Fruit fly (Drosophila melanogaster) whole organism, embryonic: ENCODE results near the gene CG1161.

ENCODE experiments used
- CG10274 ChIP-seq: fragments of 200-800 bp; sonication (Bioruptor generic); optimal IDR thresholded peaks from 3 replicates; lab custom pipeline; 2017; ENCODE audit warnings: missing biosample characterization, mild to moderate bottlenecking, missing genetic modification characterization
- CG12219 ChIP-seq: fragments of 200-800 bp; sonication (Bioruptor generic); optimal IDR thresholded peaks from 3 replicates; lab custom pipeline; 2018; ENCODE audit warnings: missing biosample characterization, mild to moderate bottlenecking, missing genetic modification characterization
- CG12659 ChIP-seq: fragments of 200-800 bp; sonication (Bioruptor generic); optimal IDR thresholded peaks from 3 replicates; lab custom pipeline; 2017; ENCODE audit warnings: mild to moderate bottlenecking, missing biosample characterization, missing genetic modification reagents, missing genetic modification characterization
- CG12942 ChIP-seq: fragments of 200-800 bp; sonication (Bioruptor generic); optimal IDR thresholded peaks from 3 replicates; lab custom pipeline; 2016; ENCODE audit warnings: missing biosample characterization, missing genetic modification characterization
- CG13296 ChIP-seq: fragments of 200-800 bp; sonication (Bioruptor generic); optimal IDR thresholded peaks from 3 replicates; lab custom pipeline; 2018; ENCODE audit warnings: missing biosample characterization, mild to moderate bottlenecking, missing genetic modification characterization
- CG15601 ChIP-seq: fragments of 200-800 bp; sonication (Bioruptor generic); optimal IDR thresholded peaks from 3 replicates; lab custom pipeline; 2019; ENCODE audit warnings: missing biosample characterization, mild to moderate bottlenecking, missing genetic modification characterization, moderate library complexity
- CG16779 ChIP-seq: fragments of 200-800 bp; sonication (Bioruptor generic); IDR thresholded peaks from 2 replicates; pipeline ENCODE4 v1.3.6; 2022; ENCODE audit warnings: missing biosample characterization, missing genetic modification characterization
- CG17361 ChIP-seq: fragments of 200-800 bp; sonication (Bioruptor generic); IDR thresholded peaks from 3 replicates; pipeline ENCODE4 v1.3.6; 2022; ENCODE audit warnings: missing biosample characterization, missing genetic modification characterization
- CG17912 ChIP-seq: fragments of 200-800 bp; sonication (Bioruptor generic); optimal IDR thresholded peaks from 2 replicates; lab custom pipeline; 2018; ENCODE audit warnings: missing biosample characterization, mild to moderate bottlenecking, missing genetic modification characterization
- CG18011 ChIP-seq: fragments of 200-800 bp; sonication (Bioruptor generic); optimal IDR thresholded peaks from 2 replicates; lab custom pipeline; 2017; ENCODE audit warnings: missing biosample characterization, missing genetic modification characterization, mild to moderate bottlenecking, moderate library complexity, missing genotype
- CG2199 ChIP-seq: fragments of 200-800 bp; sonication (Bioruptor generic); IDR thresholded peaks from 3 replicates; pipeline ENCODE4 v1.3.6; 2022; ENCODE audit warnings: missing biosample characterization, missing genetic modification characterization
- CG31388 ChIP-seq: fragments of 200-800 bp; sonication (Bioruptor generic); optimal IDR thresholded peaks from 2 replicates; lab custom pipeline; 2016; ENCODE audit warnings: missing biosample characterization, missing genetic modification characterization
- CG34224 ChIP-seq: fragments of 200-800 bp; sonication (Bioruptor generic); IDR thresholded peaks from 3 replicates; pipeline ENCODE4 v1.3.6; 2022; ENCODE audit warnings: missing biosample characterization, missing genetic modification characterization; ENCODE audit not compliant: partially characterized antibody
- CG4360 ChIP-seq: fragments of 200-800 bp; sonication (Bioruptor generic); IDR thresholded peaks from 2 replicates; pipeline ENCODE4 v1.3.6; 2022; ENCODE audit warnings: missing biosample characterization, missing genetic modification characterization
- CG43689 ChIP-seq: fragments of 200-800 bp; sonication (Bioruptor generic); IDR thresholded peaks from 2 replicates; pipeline ENCODE4 v1.3.6; 2022; ENCODE audit warnings: missing biosample characterization, missing genetic modification characterization
- CG4404 ChIP-seq: fragments of 200-800 bp; sonication (Bioruptor generic); IDR thresholded peaks from 2 replicates; pipeline ENCODE4 v1.3.6; 2022; ENCODE audit warnings: missing biosample characterization, missing genetic modification characterization
- CG4617 ChIP-seq: fragments of 200-800 bp; sonication (Bioruptor generic); optimal IDR thresholded peaks from 3 replicates; lab custom pipeline; 2016; ENCODE audit warnings: missing biosample characterization, missing genetic modification characterization, borderline replicate concordance
- CG5245 ChIP-seq: fragments of 200-800 bp; sonication (Bioruptor generic); optimal IDR thresholded peaks from 3 replicates; lab custom pipeline; 2016; ENCODE audit warnings: missing biosample characterization, missing genetic modification characterization
- CG6175 ChIP-seq: fragments of 200-800 bp; sonication (Bioruptor generic); IDR thresholded peaks from 3 replicates; pipeline ENCODE4 v1.3.6; 2022; ENCODE audit warnings: missing biosample characterization, missing genetic modification characterization
- CG6654 ChIP-seq: fragments of 200-800 bp; sonication (Bioruptor generic); optimal IDR thresholded peaks from 2 replicates; lab custom pipeline; 2017; ENCODE audit warnings: missing biosample characterization, mild to moderate bottlenecking, missing genetic modification characterization
- Dad ChIP-seq: fragments of 200-800 bp; sonication (Bioruptor generic); optimal IDR thresholded peaks from 3 replicates; lab custom pipeline; 2016; ENCODE audit warnings: missing biosample characterization, missing genetic modification characterization
- Eip74EF ChIP-seq, 2 experiments: fragments of 200-800 bp in 1 of 2; fragments of >200 bp in 1 of 2; sonication (Bioruptor generic) in 1 of 2; optimal IDR thresholded peaks; 2 replicates each; lab custom pipeline; 2017 to 2019; ENCODE audit warnings: missing biosample characterization in 2 of 2, missing genetic modification characterization in 2 of 2, mild to moderate bottlenecking in 1 of 2, moderate library complexity in 1 of 2
- Gsc ChIP-seq: fragments of 200-800 bp; sonication (Bioruptor generic); IDR thresholded peaks from 2 replicates; pipeline ENCODE4 v1.3.6; 2022; ENCODE audit warnings: missing biosample characterization, missing genetic modification characterization
- HmgZ ChIP-seq: fragments of 200-800 bp; sonication (Bioruptor generic); optimal IDR thresholded peaks from 2 replicates; lab custom pipeline; 2018; ENCODE audit warnings: missing biosample characterization, mild to moderate bottlenecking, missing genetic modification characterization
- Hsf ChIP-seq: fragments of 200-800 bp; sonication (Bioruptor generic); optimal IDR thresholded peaks from 3 replicates; lab custom pipeline; 2016; ENCODE audit warnings: missing biosample characterization, missing genetic modification characterization
- MBD-R2 ChIP-seq: fragments of 200-800 bp; sonication (Bioruptor generic); IDR thresholded peaks from 2 replicates; pipeline ENCODE4 v1.3.6; 2022; ENCODE audit warnings: missing biosample characterization, missing genetic modification characterization
- MESR4 ChIP-seq: fragments of 200-800 bp; sonication (Bioruptor generic); optimal IDR thresholded peaks from 2 replicates; lab custom pipeline; 2018; ENCODE audit warnings: missing biosample characterization, mild to moderate bottlenecking, missing genetic modification characterization, moderate library complexity
- Med ChIP-seq: fragments of 200-800 bp; sonication (Bioruptor generic); peaks from one replicate; lab custom pipeline; 2016; ENCODE audit warnings: missing biosample characterization, missing genetic modification characterization, mild to moderate bottlenecking, inconsistent platforms, moderate library complexity
- NfI ChIP-seq: fragments of 200-800 bp; sonication (Bioruptor generic); optimal IDR thresholded peaks from 3 replicates; lab custom pipeline; 2018; ENCODE audit warnings: missing biosample characterization, mild to moderate bottlenecking, missing genetic modification characterization, moderate library complexity
- Opbp ChIP-seq: fragments of 200-800 bp; sonication (Bioruptor generic); IDR thresholded peaks from 3 replicates; pipeline ENCODE4 v1.3.6; 2022; ENCODE audit warnings: missing biosample characterization, missing genetic modification characterization; ENCODE audit not compliant: partially characterized antibody
- Poxn ChIP-seq: fragments of 200-800 bp; sonication (Bioruptor generic); IDR thresholded peaks from 2 replicates; pipeline ENCODE4 v1.3.6; 2022; ENCODE audit warnings: missing biosample characterization, missing genetic modification characterization
- Side ChIP-seq: fragments of 200-800 bp; sonication (Bioruptor generic); optimal IDR thresholded peaks from 2 replicates; lab custom pipeline; 2016; ENCODE audit warnings: missing biosample characterization, missing genetic modification characterization
- Taf1 ChIP-seq: fragments of 200-800 bp; sonication (Bioruptor generic); IDR thresholded peaks from 2 replicates; pipeline ENCODE4 v1.3.6; 2022; ENCODE audit warnings: missing biosample characterization, missing genetic modification characterization
- ac ChIP-seq: fragments of 200-800 bp; sonication (Bioruptor generic); optimal IDR thresholded peaks from 3 replicates; lab custom pipeline; 2017; ENCODE audit warnings: missing biosample characterization, mild to moderate bottlenecking, missing genetic modification characterization
- caup ChIP-seq: fragments of 200-800 bp; sonication (Bioruptor generic); optimal IDR thresholded peaks from 3 replicates; lab custom pipeline; 2017; ENCODE audit warnings: missing biosample characterization, mild to moderate bottlenecking, missing genetic modification characterization, moderate library complexity; ENCODE audit not compliant: severe bottlenecking
- cwo ChIP-seq: fragments of 200-800 bp; sonication (Bioruptor generic); optimal IDR thresholded peaks from 3 replicates; lab custom pipeline; 2017; ENCODE audit warnings: missing biosample characterization, missing genetic modification characterization, mild to moderate bottlenecking, moderate library complexity, missing genetic modification reagents
- dysf ChIP-seq: fragments of 200-800 bp; sonication (Bioruptor generic); IDR thresholded peaks from 3 replicates; pipeline ENCODE4 v1.3.6; 2022; ENCODE audit warnings: missing biosample characterization, missing genetic modification characterization
- ftz-f1 ChIP-seq: fragments of 200-800 bp; sonication (Bioruptor generic); optimal IDR thresholded peaks from 2 replicates; lab custom pipeline; 2016; ENCODE audit warnings: missing biosample characterization, missing genetic modification characterization
- hth ChIP-seq: fragments of >200 bp; optimal IDR thresholded peaks from 2 replicates; lab custom pipeline; 2017; ENCODE audit warnings: inconsistent platforms
- kni ChIP-seq: fragments of 200-800 bp; sonication (Bioruptor generic); optimal IDR thresholded peaks from 3 replicates; lab custom pipeline; 2017; ENCODE audit warnings: mild to moderate bottlenecking, missing biosample characterization, missing genetic modification reagents, missing genetic modification characterization
- lab ChIP-seq: fragments of 200-800 bp; sonication (Bioruptor generic); optimal IDR thresholded peaks from 3 replicates; lab custom pipeline; 2017; ENCODE audit warnings: missing biosample characterization, missing genetic modification characterization, mild to moderate bottlenecking, moderate library complexity, missing genetic modification reagents
- lilli ChIP-seq: fragments of 200-800 bp; sonication (Bioruptor generic); optimal IDR thresholded peaks from 3 replicates; lab custom pipeline; 2016; ENCODE audit warnings: missing biosample characterization, missing genetic modification characterization
- mirr ChIP-seq: fragments of 200-800 bp; sonication (Bioruptor generic); optimal IDR thresholded peaks from 3 replicates; lab custom pipeline; 2018; ENCODE audit warnings: missing biosample characterization, mild to moderate bottlenecking, missing genetic modification characterization
- otp ChIP-seq: fragments of 200-800 bp; sonication (Bioruptor generic); IDR thresholded peaks from 3 replicates; pipeline ENCODE4, ENCODE4 v1.3.6; 2022; ENCODE audit warnings: missing biosample characterization, missing genetic modification characterization
- p53 ChIP-seq: fragments of 200-800 bp; sonication (Bioruptor generic); optimal IDR thresholded peaks from 2 replicates; lab custom pipeline; 2016; ENCODE audit warnings: missing biosample characterization, missing genetic modification characterization
- sc ChIP-seq, 3 experiments: fragments of >200 bp in 2 of 3; fragments of 200-800 bp in 1 of 3; sonication (Bioruptor generic) in 1 of 3; optimal IDR thresholded peaks; 2 replicates in 2 of 3; 3 replicates in 1 of 3; lab custom pipeline; 2017; ENCODE audit warnings: mild to moderate bottlenecking in 1 of 3, missing biosample characterization in 1 of 3, missing genetic modification characterization in 1 of 3, missing genetic modification reagents in 1 of 3
- sd ChIP-seq: fragments of 200-800 bp; sonication (Bioruptor generic); optimal IDR thresholded peaks from 3 replicates; lab custom pipeline; 2018; ENCODE audit warnings: missing biosample characterization, mild to moderate bottlenecking, missing genetic modification characterization, moderate library complexity
- slou ChIP-seq: fragments of 200-800 bp; sonication (Bioruptor generic); optimal IDR thresholded peaks from 3 replicates; lab custom pipeline; 2016; ENCODE audit warnings: missing biosample characterization, missing genetic modification characterization
- stc ChIP-seq: fragments of 200-800 bp; sonication (Bioruptor generic); IDR thresholded peaks from 2 replicates; pipeline ENCODE4 v1.3.6; 2022; ENCODE audit warnings: missing biosample characterization, missing genetic modification characterization
- tgo ChIP-seq: fragments of 200-800 bp; sonication (Bioruptor generic); IDR thresholded peaks from 3 replicates; pipeline ENCODE4 v1.3.6; 2022; ENCODE audit warnings: missing biosample characterization, missing genetic modification characterization

CG1161 gene

dm6 chr3R:5355135-5355493 is 222 bp downstream of the CG1161 start:
- TF ChIP-seq Eip74EF (GFP tag; optimal IDR thresholded peaks at IDR 0.05; lab: Kevin White, UChicago), result no peak
- TF ChIP-seq CG34224, result 0 out of 3 replicates have a peak, but pooled peaks have one; percentile 13
- peak; percentile 17 for TF ChIP-seq CG4617
- no peak for TF ChIP-seq dysf
- peak; percentile 50 for TF ChIP-seq Med
- peak; percentile 38 for TF ChIP-seq sd (tag; lab: Kevin White, UChicago)
- no peak for TF ChIP-seq Opbp (GFP tag; lab: Robert Waterston, UW)
- TF ChIP-seq CG4360 (GFP tag; lab: Robert Waterston, UW), result peak; percentile 59; the same call in 1 of the 2 replicates
- TF ChIP-seq CG6175 (GFP tag; lab: Robert Waterston, UW), result 0 out of 3 replicates have a peak, but pooled peaks have one; percentile 6
- TF ChIP-seq MESR4, result peak; percentile 82
- peak; percentile 46 for TF ChIP-seq ftz-f1 (GFP tag; lab: Kevin White, UChicago)
- TF ChIP-seq hth (lab: Kevin White, UChicago), result no peak

- TF ChIP-seq CG43689, result no peak
- no peak for TF ChIP-seq CG17912 (GFP tag; lab: Kevin White, UChicago)
- TF ChIP-seq MBD-R2 (GFP tag; lab: Robert Waterston, UW), result peak; percentile 86
- TF ChIP-seq kni (GFP tag; lab: Kevin White, UChicago), result no peak
- no peak for TF ChIP-seq Dad (GFP tag; lab: Kevin White, UChicago)
- TF ChIP-seq CG16779 (GFP tag; lab: Robert Waterston, UW), result no peak
- TF ChIP-seq Side (GFP tag; lab: Kevin White, UChicago), result no peak
- TF ChIP-seq CG12659 (GFP tag; lab: Kevin White, UChicago), result peak; percentile 59
- TF ChIP-seq CG10274, result no peak
- TF ChIP-seq lab, result no peak
- peak; percentile 10 for TF ChIP-seq CG15601
- TF ChIP-seq tgo, result no peak
- no peak for TF ChIP-seq Taf1 (GFP tag; lab: Robert Waterston, UW)
- TF ChIP-seq CG4404, result no peak
- no peak for TF ChIP-seq mirr (GFP tag; lab: Kevin White, UChicago)
- TF ChIP-seq Poxn (GFP tag; lab: Robert Waterston, UW), result no peak
- no peak for TF ChIP-seq lilli
- no peak for TF ChIP-seq CG2199 (GFP tag; lab: Robert Waterston, UW)
- TF ChIP-seq CG13296 (GFP tag; lab: Kevin White, UChicago), result no peak
- no peak for TF ChIP-seq p53
- no peak for TF ChIP-seq CG5245
- TF ChIP-seq ac (GFP tag; lab: Kevin White, UChicago), result no peak
- no peak for TF ChIP-seq CG17361
- no peak for TF ChIP-seq slou
- no peak for TF ChIP-seq stc
- peak; percentile 79; the same call in 2 of the 3 replicates for TF ChIP-seq Opbp (GFP tag; lab: Robert Waterston, UW)
- TF ChIP-seq caup (GFP tag; lab: Kevin White, UChicago), result no peak
- TF ChIP-seq otp (GFP tag; lab: Robert Waterston, UW), result no peak
- peak; percentile 65 for TF ChIP-seq HmgZ (tag; lab: Kevin White, UChicago)
- no peak for TF ChIP-seq CG12942
- TF ChIP-seq CG18011 (GFP tag; lab: Kevin White, UChicago), result no peak
- no peak for TF ChIP-seq CG6654 (GFP tag; lab: Kevin White, UChicago)
- TF ChIP-seq CG31388, result no peak
- no peak for TF ChIP-seq Gsc (GFP tag; lab: Robert Waterston, UW)
- no peak for TF ChIP-seq CG12219
- no peak for TF ChIP-seq sc (optimal IDR thresholded peaks at IDR 0.05; lab: Kevin White, UChicago)
- TF ChIP-seq sc (GFP tag; optimal IDR thresholded peaks at IDR 0.05; lab: Kevin White, UChicago), result no peak
- no peak for TF ChIP-seq Hsf (GFP tag; lab: Kevin White, UChicago)
- no peak for TF ChIP-seq cwo (GFP tag; lab: Kevin White, UChicago)
- TF ChIP-seq NfI, result no peak
These were observed 3.1 kb downstream of the CG1161 start, which contains the start of gene Prosbeta7 for dm6 chr3R:5357935-5358414. Gene Prosbeta7 (minus strand): TSS chr3R:5358364.
